Fruit fly (Drosophila melanogaster) whole organism, adult: Measurements from ENCODE around the gene snf.

Experiments used
- CG12768 ChIP-seq: fragments of 200-800 bp; sonication (Bioruptor generic); optimal IDR thresholded peaks from 2 replicates; lab custom pipeline; 2017; ENCODE audit warnings: missing biosample characterization, missing genetic modification characterization, mild to moderate bottlenecking, moderate library complexity, missing genetic modification reagents
- CG14711 ChIP-seq: fragments of 200-800 bp; sonication (Bioruptor generic); optimal IDR thresholded peaks from 2 replicates; lab custom pipeline; 2018; ENCODE audit warnings: missing biosample characterization, mild to moderate bottlenecking, missing genetic modification characterization, moderate library complexity
- CG1620 ChIP-seq: fragments of 200-800 bp; sonication (Bioruptor generic); optimal IDR thresholded peaks from 2 replicates; lab custom pipeline; 2016; ENCODE audit warnings: missing biosample characterization, missing genetic modification characterization
- CG7045 ChIP-seq: fragments of 200-800 bp; sonication (Bioruptor generic); optimal IDR thresholded peaks from 2 replicates; lab custom pipeline; 2017; ENCODE audit warnings: missing biosample characterization, mild to moderate bottlenecking, missing genetic modification characterization
- CG7101 ChIP-seq: fragments of 200-800 bp; sonication (Bioruptor generic); optimal IDR thresholded peaks from 2 replicates; lab custom pipeline; 2018; ENCODE audit warnings: missing biosample characterization, mild to moderate bottlenecking, missing genetic modification characterization, moderate library complexity
- Clk ChIP-seq: fragments of 200-800 bp; sonication (Bioruptor generic); optimal IDR thresholded peaks from 2 replicates; lab custom pipeline; 2017; ENCODE audit warnings: missing biosample characterization, missing genetic modification characterization
- Crg-1 ChIP-seq: fragments of 200-800 bp; sonication (Bioruptor generic); optimal IDR thresholded peaks from 2 replicates; lab custom pipeline; 2016; ENCODE audit warnings: missing biosample characterization, missing genetic modification characterization
- Mnt ChIP-seq: fragments of 200-800 bp; sonication (Bioruptor generic); optimal IDR thresholded peaks from 2 replicates; lab custom pipeline; 2016; ENCODE audit warnings: missing biosample characterization, mild to moderate bottlenecking, missing genetic modification characterization
- cnc ChIP-seq, 2 experiments: fragments of >200 bp; optimal IDR thresholded peaks; 2 replicates each; lab custom pipeline; 2017
- kay ChIP-seq: fragments of 200-800 bp; sonication (Bioruptor generic); peaks from one replicate; lab custom pipeline; 2016; ENCODE audit warnings: missing biosample characterization, missing genetic modification characterization, borderline replicate concordance
- ovo ChIP-seq: fragments of 200-800 bp; sonication (Bioruptor generic); optimal IDR thresholded peaks from 2 replicates; lab custom pipeline; 2016; ENCODE audit warnings: missing biosample characterization, missing genetic modification characterization
- pad ChIP-seq: fragments of 200-800 bp; sonication (Bioruptor generic); optimal IDR thresholded peaks from 3 replicates; lab custom pipeline; 2017; ENCODE audit warnings: missing biosample characterization, missing genetic modification characterization, mild to moderate bottlenecking, moderate library complexity, missing genetic modification reagents

- TF ChIP-seq cnc (optimal IDR thresholded peaks at IDR 0.05; lab: Kevin White, UChicago), result no peak
- no peak for TF ChIP-seq Crg-1 (GFP tag; lab: Kevin White, UChicago)
- no peak for TF ChIP-seq CG12768 (GFP tag; lab: Kevin White, UChicago)
- TF ChIP-seq Clk (GFP tag; lab: Kevin White, UChicago), result no peak
- TF ChIP-seq CG1620 (GFP tag; lab: Kevin White, UChicago), result no peak
- TF ChIP-seq CG7101 (tag; lab: Kevin White, UChicago), result no peak
- no peak for TF ChIP-seq Mnt (GFP tag; lab: Kevin White, UChicago)
- no peak for TF ChIP-seq ovo (GFP tag; lab: Kevin White, UChicago)
- TF ChIP-seq kay (GFP tag; lab: Kevin White, UChicago), result no peak
- TF ChIP-seq pad (GFP tag; lab: Kevin White, UChicago), result no peak
- no peak for TF ChIP-seq CG7045 (GFP tag; lab: Kevin White, UChicago)
- TF ChIP-seq CG14711 (tag; lab: Kevin White, UChicago), result no peak
Observed at dm6 chrX:5307317-5307716, 1.7 kb upstream of the snf start, which contains the start of gene CG17764.
